Fruit fly (Drosophila melanogaster) whole organism, embryonic: Measurements from ENCODE around the gene CG46434.

Source experiments
- Antp ChIP-seq: fragments of 200-800 bp; sonication (Bioruptor generic); optimal IDR thresholded peaks from 3 replicates; lab custom pipeline; 2016; ENCODE audit warnings: missing biosample characterization, missing genetic modification characterization
- Atf6 ChIP-seq: fragments of 200-800 bp; sonication (Bioruptor generic); IDR thresholded peaks from 2 replicates; pipeline ENCODE4 v1.3.6; 2022; ENCODE audit warnings: missing biosample characterization, missing genetic modification characterization
- BEAF-32 ChIP-seq: fragments of 200-800 bp; sonication (Bioruptor generic); optimal IDR thresholded peaks from 3 replicates; lab custom pipeline; 2017; ENCODE audit warnings: missing biosample characterization, missing genetic modification characterization, mild to moderate bottlenecking, moderate library complexity, missing genetic modification reagents
- C15 ChIP-seq: fragments of 200-800 bp; sonication (Bioruptor generic); IDR thresholded peaks from 3 replicates; pipeline ENCODE4 v1.3.6; 2022; ENCODE audit warnings: missing biosample characterization, missing genetic modification characterization
- CG10366 ChIP-seq: fragments of 200-800 bp; sonication (Bioruptor generic); IDR thresholded peaks from 2 replicates; pipeline ENCODE4 v1.3.6; 2022; ENCODE audit warnings: missing biosample characterization, missing genetic modification characterization
- CG10543 ChIP-seq: fragments of 200-800 bp; sonication (Bioruptor generic); optimal IDR thresholded peaks from 3 replicates; lab custom pipeline; 2017; ENCODE audit warnings: missing biosample characterization, mild to moderate bottlenecking, missing genetic modification characterization, moderate library complexity
- CG10565 ChIP-seq: fragments of 200-800 bp; sonication (Bioruptor generic); optimal IDR thresholded peaks from 3 replicates; lab custom pipeline; 2016; ENCODE audit warnings: missing biosample characterization, mild to moderate bottlenecking, missing genetic modification characterization
- CG11085 ChIP-seq: fragments of 200-800 bp; sonication (Bioruptor generic); IDR thresholded peaks from 2 replicates; pipeline ENCODE4 v1.3.6; 2022; ENCODE audit warnings: missing biosample characterization, missing genetic modification characterization
- CG11398 ChIP-seq: fragments of 200-800 bp; sonication (Bioruptor generic); optimal IDR thresholded peaks from 2 replicates; lab custom pipeline; 2016; ENCODE audit warnings: missing biosample characterization, missing genetic modification characterization
- CG12104 ChIP-seq: fragments of 200-800 bp; sonication (Bioruptor generic); optimal IDR thresholded peaks from 3 replicates; lab custom pipeline; 2016; ENCODE audit warnings: missing biosample characterization, missing genetic modification characterization
- CG13123 ChIP-seq: fragments of 200-800 bp; sonication (Bioruptor generic); optimal IDR thresholded peaks from 2 replicates; lab custom pipeline; 2016; ENCODE audit warnings: missing biosample characterization, missing genetic modification characterization
- CG13775 ChIP-seq: fragments of 200-800 bp; sonication (Bioruptor generic); optimal IDR thresholded peaks from 3 replicates; lab custom pipeline; 2017; ENCODE audit warnings: missing biosample characterization, mild to moderate bottlenecking, missing genetic modification characterization
- CG15073 ChIP-seq: fragments of 200-800 bp; sonication (Bioruptor generic); optimal IDR thresholded peaks from 2 replicates; lab custom pipeline; 2016; ENCODE audit warnings: missing biosample characterization, missing genetic modification characterization
- CG16779 ChIP-seq: fragments of 200-800 bp; sonication (Bioruptor generic); IDR thresholded peaks from 2 replicates; pipeline ENCODE4 v1.3.6; 2022; ENCODE audit warnings: missing biosample characterization, missing genetic modification characterization
- CG2875 ChIP-seq: fragments of 200-800 bp; sonication (Bioruptor generic); optimal IDR thresholded peaks from 2 replicates; lab custom pipeline; 2017; ENCODE audit warnings: missing biosample characterization, mild to moderate bottlenecking, missing genetic modification characterization, missing genetic modification reagents
- CG31441 ChIP-seq: fragments of 200-800 bp; sonication (Bioruptor generic); IDR thresholded peaks from 2 replicates; pipeline ENCODE4 v1.3.6; 2022; ENCODE audit warnings: missing biosample characterization, missing genetic modification characterization
- CG3838 ChIP-seq: fragments of 200-800 bp; sonication (Bioruptor generic); optimal IDR thresholded peaks from 3 replicates; lab custom pipeline; 2016; ENCODE audit warnings: missing biosample characterization, missing genetic modification characterization
- CG4820 ChIP-seq: fragments of 200-800 bp; sonication (Bioruptor generic); optimal IDR thresholded peaks from 3 replicates; lab custom pipeline; 2016; ENCODE audit warnings: missing biosample characterization, missing genetic modification characterization
- CG8388 ChIP-seq: fragments of 200-800 bp; sonication (Bioruptor generic); optimal IDR thresholded peaks from 2 replicates; lab custom pipeline; 2019; ENCODE audit warnings: missing biosample characterization, mild to moderate bottlenecking, missing genetic modification characterization, moderate library complexity
- Chrac-16 ChIP-seq: fragments of 200-800 bp; sonication (Bioruptor generic); optimal IDR thresholded peaks from 3 replicates; lab custom pipeline; 2016; ENCODE audit warnings: missing biosample characterization, missing genetic modification characterization
- CkIIα-i1 ChIP-seq: fragments of 200-800 bp; sonication (Bioruptor generic); IDR thresholded peaks from 2 replicates; pipeline ENCODE4 v1.3.6; 2022; ENCODE audit warnings: missing biosample characterization, missing genetic modification characterization
- Dll ChIP-seq: fragments of 200-800 bp; sonication (Bioruptor generic); IDR thresholded peaks from 4 replicates; pipeline ENCODE4 v1.3.6; 2022; ENCODE audit warnings: missing biosample characterization, missing genetic modification characterization; ENCODE audit not compliant: partially characterized antibody
- E2f2 ChIP-seq: fragments of 200-800 bp; sonication (Bioruptor generic); IDR thresholded peaks from 2 replicates; pipeline ENCODE4 v1.3.6; 2022; ENCODE audit warnings: missing biosample characterization, missing genetic modification characterization
- H15 ChIP-seq: fragments of 200-800 bp; sonication (Bioruptor generic); IDR thresholded peaks from 3 replicates; pipeline ENCODE4 v1.3.6; 2022; ENCODE audit warnings: missing biosample characterization, missing genetic modification characterization
- Ptx1 ChIP-seq: fragments of 200-800 bp; sonication (Bioruptor generic); IDR thresholded peaks from 2 replicates; pipeline ENCODE4 v1.3.6; 2022; ENCODE audit warnings: missing biosample characterization, missing genetic modification characterization
- Rfx ChIP-seq: fragments of 200-800 bp; sonication (Bioruptor generic); IDR thresholded peaks from 2 replicates; pipeline ENCODE4 v1.3.6; 2022; ENCODE audit warnings: missing biosample characterization, missing genetic modification characterization
- Sox100B ChIP-seq: fragments of 200-800 bp; sonication (Bioruptor generic); optimal IDR thresholded peaks from 3 replicates; lab custom pipeline; 2018; ENCODE audit warnings: missing biosample characterization, mild to moderate bottlenecking, missing genetic modification characterization
- ato ChIP-seq: fragments of 200-800 bp; sonication (Bioruptor generic); IDR thresholded peaks from 2 replicates; pipeline ENCODE4 v1.3.6; 2022; ENCODE audit warnings: missing biosample characterization, missing genetic modification characterization; ENCODE audit not compliant: partially characterized antibody
- az2 ChIP-seq: fragments of 200-800 bp; sonication (Bioruptor generic); optimal IDR thresholded peaks from 3 replicates; lab custom pipeline; 2016; ENCODE audit warnings: missing biosample characterization, missing genetic modification characterization
- chif ChIP-seq, 2 experiments: fragments of 200-800 bp; sonication (Bioruptor generic); optimal IDR thresholded peaks; 3 replicates each; lab custom pipeline; 2016; ENCODE audit warnings: missing biosample characterization in 2 of 2, missing genetic modification characterization in 2 of 2
- chinmo ChIP-seq: fragments of 200-800 bp; sonication (Bioruptor generic); IDR thresholded peaks from 4 replicates; pipeline ENCODE4 v1.3.6; 2022; ENCODE audit warnings: missing biosample characterization, missing genetic modification characterization; ENCODE audit not compliant: partially characterized antibody
- dati ChIP-seq: fragments of 200-800 bp; sonication (Bioruptor generic); IDR thresholded peaks from 2 replicates; pipeline ENCODE4 v1.3.6; 2022; ENCODE audit warnings: missing biosample characterization, missing genetic modification characterization
- disco-r ChIP-seq: fragments of 200-800 bp; sonication (Bioruptor generic); optimal IDR thresholded peaks from 2 replicates; lab custom pipeline; 2016; ENCODE audit warnings: missing biosample characterization, missing genetic modification characterization
- dm ChIP-seq: fragments of 200-800 bp; sonication (Bioruptor generic); optimal IDR thresholded peaks from 3 replicates; lab custom pipeline; 2016; ENCODE audit warnings: missing biosample characterization, missing genetic modification characterization
- dmrt11E ChIP-seq: fragments of 200-800 bp; sonication (Bioruptor generic); optimal IDR thresholded peaks from 3 replicates; lab custom pipeline; 2018; ENCODE audit warnings: missing biosample characterization, mild to moderate bottlenecking, missing genetic modification characterization, moderate library complexity
- eyg ChIP-seq: fragments of 200-800 bp; sonication (Bioruptor generic); optimal IDR thresholded peaks from 3 replicates; lab custom pipeline; 2016; ENCODE audit warnings: missing biosample characterization, missing genetic modification characterization
- fru ChIP-seq: fragments of >200 bp; optimal IDR thresholded peaks from 2 replicates; lab custom pipeline; 2017
- gcm ChIP-seq: fragments of 200-800 bp; sonication (Bioruptor generic); optimal IDR thresholded peaks from 2 replicates; lab custom pipeline; 2019; ENCODE audit warnings: missing biosample characterization, mild to moderate bottlenecking, missing genetic modification characterization, moderate library complexity
- gfzf ChIP-seq: fragments of 200-800 bp; sonication (Bioruptor generic); optimal IDR thresholded peaks from 2 replicates; lab custom pipeline; 2016; ENCODE audit warnings: missing biosample characterization, mild to moderate bottlenecking, missing genetic modification characterization, moderate library complexity
- luna ChIP-seq: fragments of 200-800 bp; sonication (Bioruptor generic); optimal IDR thresholded peaks from 2 replicates; lab custom pipeline; 2016; ENCODE audit warnings: missing biosample characterization, missing genetic modification characterization
- mam ChIP-seq: fragments of 200-800 bp; sonication (Bioruptor generic); optimal IDR thresholded peaks from 3 replicates; lab custom pipeline; 2016; ENCODE audit warnings: missing biosample characterization, missing genetic modification characterization
- mirr ChIP-seq: fragments of 200-800 bp; sonication (Bioruptor generic); optimal IDR thresholded peaks from 3 replicates; lab custom pipeline; 2018; ENCODE audit warnings: missing biosample characterization, mild to moderate bottlenecking, missing genetic modification characterization
- nau ChIP-seq: fragments of 200-800 bp; sonication (Bioruptor generic); optimal IDR thresholded peaks from 3 replicates; lab custom pipeline; 2017; ENCODE audit warnings: missing biosample characterization, mild to moderate bottlenecking, missing genetic modification characterization, missing genetic modification reagents
- nom ChIP-seq: fragments of 200-800 bp; sonication (Bioruptor generic); optimal IDR thresholded peaks from 2 replicates; lab custom pipeline; 2017; ENCODE audit warnings: missing biosample characterization, missing genetic modification characterization, mild to moderate bottlenecking, moderate library complexity, missing genetic modification reagents
- org-1 ChIP-seq: fragments of 200-800 bp; sonication (Bioruptor generic); optimal IDR thresholded peaks from 2 replicates; lab custom pipeline; 2017; ENCODE audit warnings: missing biosample characterization, missing genetic modification characterization
- pan ChIP-seq, 4 experiments: fragments of >200 bp in 3 of 4; fragments of 200-800 bp in 1 of 4; sonication (Bioruptor generic) in 1 of 4; optimal IDR thresholded peaks in 3 of 4; IDR thresholded peaks in 1 of 4; 2 replicates each; pipeline versions ENCODE4 v1.3.6 to Lab custom; 2017 to 2022; ENCODE audit warnings: missing biosample characterization in 2 of 4, missing genetic modification characterization in 2 of 4, mixed read lengths in 1 of 4
- pita ChIP-seq: fragments of 200-800 bp; sonication (Bioruptor generic); optimal IDR thresholded peaks from 2 replicates; lab custom pipeline; 2017; ENCODE audit warnings: missing biosample characterization, mild to moderate bottlenecking, missing genetic modification characterization
- tll ChIP-seq, 2 experiments: fragments of 200-800 bp in 1 of 2; fragments of >200 bp in 1 of 2; sonication (Bioruptor generic) in 1 of 2; optimal IDR thresholded peaks; 2 replicates each; lab custom pipeline; 2017 to 2019; ENCODE audit warnings: missing biosample characterization in 2 of 2, missing genetic modification characterization in 2 of 2, mild to moderate bottlenecking in 1 of 2, moderate library complexity in 1 of 2
- trh ChIP-seq: fragments of 200-800 bp; sonication (Bioruptor generic); optimal IDR thresholded peaks from 2 replicates; lab custom pipeline; 2016; ENCODE audit warnings: missing biosample characterization, missing genetic modification characterization

Gene CG46434

dm6 chr3L:19560695-19561246, 16.8 kb upstream of the CG46434 start (continued):
- TF ChIP-seq CkIIα-i1 (GFP tag; lab: Robert Waterston, UW): 0 out of 2 replicates have a peak, but pooled peaks have one; percentile 17
- peak; percentile 84 for TF ChIP-seq CG11398
- TF ChIP-seq C15 (GFP tag; lab: Robert Waterston, UW): peak; percentile 70; the same call in 1 of the 3 replicates
- TF ChIP-seq Chrac-16 (GFP tag; lab: Kevin White, UChicago): peak; percentile 96
- peak; percentile 91 for TF ChIP-seq CG3838 (GFP tag; lab: Kevin White, UChicago)
- TF ChIP-seq pan (optimal IDR thresholded peaks at IDR 0.05; lab: Kevin White, UChicago): no peak
- peak in 1 of 2 experiments; percentile 94 for TF ChIP-seq pan (GFP tag; optimal IDR thresholded peaks at IDR 0.05 in 1 of 2, IDR thresholded peaks at IDR 0.05 in 1 of 2)
- peak; percentile 95 for TF ChIP-seq gcm (GFP tag; lab: Kevin White, UChicago)
- peak; percentile 94 for TF ChIP-seq trh (GFP tag; lab: Kevin White, UChicago)
- peak; percentile 94 for TF ChIP-seq CG8388 (GFP tag; lab: Kevin White, UChicago)
- TF ChIP-seq nau (GFP tag; lab: Kevin White, UChicago): peak; percentile 88
- peak; percentile 88 for TF ChIP-seq Antp (GFP tag; lab: Kevin White, UChicago)
- peak; percentile 91 for TF ChIP-seq CG13123 (GFP tag; lab: Kevin White, UChicago)
- TF ChIP-seq CG10543 (GFP tag; lab: Kevin White, UChicago): peak; percentile 87
- peak; percentile 95 for TF ChIP-seq CG13775 (GFP tag; lab: Kevin White, UChicago)
- TF ChIP-seq ato (GFP tag; lab: Robert Waterston, UW): no peak
- TF ChIP-seq gfzf (GFP tag; lab: Kevin White, UChicago): peak; percentile 15
- TF ChIP-seq chif (GFP tag; optimal IDR thresholded peaks at IDR 0.05; lab: Kevin White, UChicago): peak; percentile 89 to 96
- TF ChIP-seq BEAF-32 (GFP tag; lab: Kevin White, UChicago): peak; percentile 10
- TF ChIP-seq Sox100B (GFP tag; lab: Kevin White, UChicago): peak; percentile 92
- TF ChIP-seq dm (GFP tag; lab: Kevin White, UChicago): peak; percentile 85
- no peak for TF ChIP-seq pita (GFP tag; lab: Kevin White, UChicago)
- peak; percentile 95 for TF ChIP-seq CG31441
- TF ChIP-seq CG10366: peak; percentile 95
- peak; percentile 83 for TF ChIP-seq CG10565 (GFP tag; lab: Kevin White, UChicago)
- TF ChIP-seq CG15073 (GFP tag; lab: Kevin White, UChicago): peak; percentile 72
- peak; percentile 98 for TF ChIP-seq dmrt11E (tag; lab: Kevin White, UChicago)
- peak; percentile 76; the same call in 1 of the 2 replicates for TF ChIP-seq CG16779 (GFP tag; lab: Robert Waterston, UW)
- peak; percentile 90 for TF ChIP-seq mam
- peak; percentile 68 for TF ChIP-seq eyg (GFP tag; lab: Kevin White, UChicago)
- TF ChIP-seq chinmo (GFP tag; lab: Robert Waterston, UW): 0 out of 4 replicates have a peak, but pooled peaks have one; percentile 70
- TF ChIP-seq CG12104 (GFP tag; lab: Kevin White, UChicago): peak; percentile 93
- peak; percentile 95 for TF ChIP-seq Atf6
- peak; percentile 98 for TF ChIP-seq nom (GFP tag; lab: Kevin White, UChicago)
- TF ChIP-seq Dll (GFP tag; lab: Robert Waterston, UW): no peak
- peak; percentile 95 for TF ChIP-seq Rfx (GFP tag; lab: Robert Waterston, UW)
- TF ChIP-seq H15: peak; percentile 94
- TF ChIP-seq E2f2: peak; percentile 80
- TF ChIP-seq CG11085: peak; percentile 79
- TF ChIP-seq tll (GFP tag; optimal IDR thresholded peaks at IDR 0.05; lab: Kevin White, UChicago): peak in 1 of 2 experiments; percentile 92
- peak; percentile 91 for TF ChIP-seq dati (GFP tag; lab: Robert Waterston, UW)
- TF ChIP-seq fru (lab: Kevin White, UChicago): no peak
- TF ChIP-seq org-1 (GFP tag; lab: Kevin White, UChicago): peak; percentile 93
- peak; percentile 96 for TF ChIP-seq az2 (GFP tag; lab: Kevin White, UChicago)
- TF ChIP-seq CG4820 (GFP tag; lab: Kevin White, UChicago): peak; percentile 95
- peak; percentile 75 for TF ChIP-seq luna (GFP tag; lab: Kevin White, UChicago)
- TF ChIP-seq mirr: peak; percentile 85
- TF ChIP-seq disco-r (GFP tag; lab: Kevin White, UChicago): peak; percentile 83
- TF ChIP-seq Ptx1 (GFP tag; lab: Robert Waterston, UW): peak; percentile 94
- TF ChIP-seq CG2875 (GFP tag; lab: Kevin White, UChicago): peak; percentile 92
